Worm (Caenorhabditis elegans) whole organism, late embryonic: ENCODE data around the gene D1044.1.
A peak's percentile ranks its signal among the peaks of the same experiment; 100 is the strongest.

Experiments
- ceh-2 ChIP-seq: sonication (generic microtip); optimal IDR thresholded peaks from 2 replicates; lab custom pipeline; 2016; ENCODE audit warnings: missing genotype, missing genetic modification characterization, missing compliant biosample characterization
- dve-1 ChIP-seq: sonication (generic microtip); optimal IDR thresholded peaks from 2 replicates; lab custom pipeline; 2017; ENCODE audit warnings: antibody characterized with exemption, mild to moderate bottlenecking, missing genetic modification characterization, missing compliant biosample characterization
- lim-6 ChIP-seq: sonication (generic microtip); optimal IDR thresholded peaks from 2 replicates; lab custom pipeline; 2016; ENCODE audit warnings: missing genetic modification characterization, missing compliant biosample characterization
- nfya-1 ChIP-seq: sonication (generic microtip); optimal IDR thresholded peaks from 2 replicates; lab custom pipeline; 2017; ENCODE audit warnings: missing genetic modification characterization, mild to moderate bottlenecking, missing compliant biosample characterization, antibody characterized with exemption, moderate library complexity
- nhr-232 ChIP-seq: sonication (generic microtip); optimal IDR thresholded peaks from 2 replicates; lab custom pipeline; 2016; ENCODE audit warnings: missing genetic modification characterization, missing compliant biosample characterization
- pag-3 ChIP-seq: sonication (generic microtip); optimal IDR thresholded peaks from 2 replicates; lab custom pipeline; 2016; ENCODE audit warnings: missing compliant biosample characterization, missing genetic modification characterization, borderline replicate concordance
- pha-4 ChIP-seq: fragments of 150-350 bp; optimal IDR thresholded peaks from 2 replicates; lab custom pipeline; 2018; ENCODE audit warnings: missing biosample characterization, missing genetic modification reagents, missing genetic modification characterization
- sox-4 ChIP-seq: sonication (generic microtip); optimal IDR thresholded peaks from 2 replicates; lab custom pipeline; 2017; ENCODE audit warnings: mild to moderate bottlenecking, missing genetic modification characterization, inconsistent platforms, missing compliant biosample characterization
- unc-55 ChIP-seq: sonication (generic microtip); optimal IDR thresholded peaks from 2 replicates; lab custom pipeline; 2017; ENCODE audit warnings: missing biosample characterization, missing genetic modification reagents, missing genetic modification characterization
- unc-86 ChIP-seq: sonication (generic microtip); optimal IDR thresholded peaks from 2 replicates; lab custom pipeline; 2016; ENCODE audit warnings: missing genetic modification characterization, missing compliant biosample characterization

DNA sequence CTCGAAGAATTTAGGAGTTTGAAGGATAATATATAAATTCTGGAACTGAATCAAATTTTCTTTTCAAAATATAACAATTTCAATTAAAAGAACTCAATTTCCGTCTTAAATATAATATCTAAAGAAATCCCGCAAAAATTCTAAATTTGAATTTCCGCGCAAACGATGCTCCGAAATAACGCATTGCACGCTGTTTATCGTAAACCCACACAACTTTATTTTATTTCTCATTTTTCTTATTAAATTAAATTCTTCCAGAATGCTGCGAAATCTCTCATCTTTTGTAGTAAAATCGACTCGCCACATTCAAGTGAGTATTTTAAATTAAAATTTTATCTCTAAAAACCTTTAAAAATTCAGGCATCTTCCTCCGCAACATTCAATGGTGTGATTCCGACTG is 45.1 kb upstream of the D1044.1 start, which contains the start of gene R02F2.9:
- no peak for TF ChIP-seq pag-3
- TF ChIP-seq nfya-1, result peak; percentile 41
- no peak for TF ChIP-seq unc-86 (tag; lab: Kevin White, UChicago)
- TF ChIP-seq lim-6, result no peak
- TF ChIP-seq sox-4 (tag; lab: Kevin White, UChicago), result no peak
- TF ChIP-seq ceh-2 (tag; lab: Kevin White, UChicago), result no peak
- no peak for TF ChIP-seq dve-1 (tag; lab: Kevin White, UChicago)
- TF ChIP-seq pha-4, result no peak
- no peak for TF ChIP-seq unc-55 (GFP tag; lab: Kevin White, UChicago)
- TF ChIP-seq nhr-232, result no peak
